Worm (Caenorhabditis elegans) whole organism, midembryonic: ENCODE measurements around the gene col-108.

Source experiments
- T22C8.4 ChIP-seq: fragments of 200-800 bp; sonication (Bioruptor generic); IDR thresholded peaks from 2 replicates; pipeline ENCODE4 v1.3.6; 2022; ENCODE audit warnings: missing genetic modification characterization, missing compliant biosample characterization
- cog-1 ChIP-seq: sonication (generic microtip); optimal IDR thresholded peaks from 2 replicates; lab custom pipeline; 2016; ENCODE audit warnings: missing genetic modification characterization, missing compliant biosample characterization
- flt-1 ChIP-seq: fragments of 200-800 bp; sonication (Bioruptor generic); IDR thresholded peaks from 2 replicates; pipeline ENCODE4 v1.3.6; 2022; ENCODE audit warnings: missing genetic modification characterization, missing compliant biosample characterization
- ref-1 ChIP-seq: fragments of 200-800 bp; sonication (Bioruptor generic); conservative IDR thresholded peaks from 2 replicates; pipeline ENCODE4 v1.3.6; 2022; ENCODE audit warnings: missing genetic modification reagents, missing genetic modification characterization, missing compliant biosample characterization
- ztf-23 ChIP-seq: fragments of 200-800 bp; sonication (Bioruptor generic); IDR thresholded peaks from 2 replicates; pipeline ENCODE4 v1.3.6; 2022; ENCODE audit warnings: missing genetic modification reagents, missing genetic modification characterization, missing compliant biosample characterization

ce11 chrIV:1771843-1772242 is 3.5 kb downstream of the col-108 start, which contains the start of gene Y41D4A.1:
- TF ChIP-seq ref-1 = no peak
- no peak for TF ChIP-seq flt-1 (GFP tag; lab: Robert Waterston, UW)
- no peak for TF ChIP-seq T22C8.4
- TF ChIP-seq ztf-23 (GFP tag; lab: Robert Waterston, UW) = no peak
- no peak for TF ChIP-seq cog-1 (tag; lab: Kevin White, UChicago)
